Worm (Caenorhabditis elegans) whole organism, L3 larva: ENCODE results near the gene F37H8.6.

Experiments used
- ZK546.5 ChIP-seq: sonication (generic microtip); optimal IDR thresholded peaks from 2 replicates; lab custom pipeline; 2017; ENCODE audit warnings: missing biosample characterization, missing genetic modification characterization
- ama-1 ChIP-seq: fragments of 150-350 bp; optimal IDR thresholded peaks from 2 replicates; lab custom pipeline; 2018
- ceh-16 ChIP-seq: sonication (generic microtip); optimal IDR thresholded peaks from 2 replicates; lab custom pipeline; 2017; ENCODE audit warnings: missing biosample characterization, missing genetic modification characterization
- ceh-82 ChIP-seq: fragments of 150-350 bp; optimal IDR thresholded peaks from 2 replicates; lab custom pipeline; 2014; ENCODE audit warnings: missing biosample characterization, missing genetic modification characterization
- ceh-9 ChIP-seq: sonication (generic microtip); optimal IDR thresholded peaks from 2 replicates; lab custom pipeline; 2018; ENCODE audit warnings: missing biosample characterization, missing genetic modification characterization
- daf-12 ChIP-seq: fragments of 150-350 bp; optimal IDR thresholded peaks from 2 replicates; lab custom pipeline; 2014; ENCODE audit warnings: missing biosample characterization, missing genetic modification reagents, missing genetic modification characterization
- egl-27 ChIP-seq: sonication (generic microtip); optimal IDR thresholded peaks from 4 replicates; lab custom pipeline; 2017; ENCODE audit warnings: missing biosample characterization, missing genetic modification reagents, missing genetic modification characterization
- egl-5 ChIP-seq: fragments of 150-350 bp; optimal IDR thresholded peaks from 2 replicates; lab custom pipeline; 2017; ENCODE audit warnings: missing biosample characterization, missing genetic modification reagents, missing genetic modification characterization, inconsistent platforms
- elt-2 ChIP-seq: sonication (generic microtip); optimal IDR thresholded peaks from 2 replicates; lab custom pipeline; 2016; ENCODE audit warnings: missing genetic modification reagents, mild to moderate bottlenecking, missing genetic modification characterization, missing compliant biosample characterization
- elt-3 ChIP-seq, 3 experiments: fragments of 150-350 bp in 1 of 3; sonication (generic microtip) in 2 of 3; optimal IDR thresholded peaks; 2 replicates in 2 of 3; 4 replicates in 1 of 3; lab custom pipeline; 2014 to 2017; ENCODE audit warnings: missing biosample characterization in 3 of 3, missing genetic modification characterization in 3 of 3
- eor-1 ChIP-seq, 2 experiments: fragments of 150-350 bp; optimal IDR thresholded peaks; 2 replicates each; lab custom pipeline; 2014 to 2018; ENCODE audit warnings: missing biosample characterization in 2 of 2, missing genetic modification characterization in 2 of 2
- fkh-10 ChIP-seq: sonication (generic microtip); optimal IDR thresholded peaks from 2 replicates; lab custom pipeline; 2017; ENCODE audit warnings: missing biosample characterization, missing genetic modification reagents, missing genetic modification characterization
- fkh-2 ChIP-seq: fragments of 150-350 bp; optimal IDR thresholded peaks from 2 replicates; lab custom pipeline; 2014; ENCODE audit warnings: missing biosample characterization, missing genetic modification reagents, missing genetic modification characterization
- fos-1 ChIP-seq: fragments of 150-350 bp; optimal IDR thresholded peaks from 2 replicates; lab custom pipeline; 2014; ENCODE audit warnings: missing biosample characterization, missing genetic modification characterization
- jun-1 ChIP-seq: fragments of 150-350 bp; optimal IDR thresholded peaks from 2 replicates; lab custom pipeline; 2014; ENCODE audit warnings: missing biosample characterization, missing genetic modification reagents, missing genetic modification characterization
- lsy-12 ChIP-seq: sonication (generic microtip); optimal IDR thresholded peaks from 2 replicates; lab custom pipeline; 2016; ENCODE audit warnings: mild to moderate bottlenecking, missing genetic modification characterization, missing compliant biosample characterization
- mdl-1 ChIP-seq: fragments of 150-350 bp; optimal IDR thresholded peaks from 2 replicates; lab custom pipeline; 2014; ENCODE audit warnings: missing biosample characterization, missing genetic modification characterization
- mml-1 ChIP-seq: fragments of 150-350 bp; sonication (generic microtip); optimal IDR thresholded peaks from 3 replicates; lab custom pipeline; 2014; ENCODE audit warnings: missing biosample characterization, missing genetic modification characterization
- nfya-1 ChIP-seq: sonication (generic microtip); optimal IDR thresholded peaks from 2 replicates; lab custom pipeline; 2017; ENCODE audit warnings: missing genetic modification characterization, mild to moderate bottlenecking, missing compliant biosample characterization, antibody characterized with exemption, moderate library complexity; ENCODE audit not compliant: insufficient read depth
- nhr-12 ChIP-seq: fragments of 150-350 bp; optimal IDR thresholded peaks from 2 replicates; lab custom pipeline; 2014; ENCODE audit warnings: missing biosample characterization, missing genetic modification characterization
- nhr-23 ChIP-seq: fragments of 150-350 bp; optimal IDR thresholded peaks from 2 replicates; lab custom pipeline; 2014; ENCODE audit warnings: missing biosample characterization, missing genetic modification reagents, missing genetic modification characterization
- nhr-237 ChIP-seq: fragments of 150-350 bp; optimal IDR thresholded peaks from 2 replicates; lab custom pipeline; 2014; ENCODE audit warnings: missing biosample characterization, missing genetic modification characterization
- nhr-43 ChIP-seq: sonication (generic microtip); optimal IDR thresholded peaks from 2 replicates; lab custom pipeline; 2016; ENCODE audit warnings: mild to moderate bottlenecking, missing genetic modification characterization, missing compliant biosample characterization; ENCODE audit not compliant: poor library complexity, severe bottlenecking
- nhr-76 ChIP-seq: fragments of 150-350 bp; sonication (generic microtip); optimal IDR thresholded peaks from 5 replicates; lab custom pipeline; 2014; ENCODE audit warnings: missing biosample characterization, missing genetic modification characterization
- nhr-77 ChIP-seq: fragments of 150-350 bp; optimal IDR thresholded peaks from 2 replicates; lab custom pipeline; 2014; ENCODE audit warnings: missing biosample characterization, missing genetic modification characterization
- pha-4 ChIP-seq: fragments of 150-350 bp; optimal IDR thresholded peaks from 2 replicates; lab custom pipeline; 2014; ENCODE audit warnings: missing biosample characterization, missing genetic modification reagents, missing genetic modification characterization
- pqm-1 ChIP-seq: fragments of 150-350 bp; optimal IDR thresholded peaks from 2 replicates; lab custom pipeline; 2017; ENCODE audit warnings: missing biosample characterization, missing genetic modification characterization, inconsistent platforms
- sea-2 ChIP-seq: fragments of 150-350 bp; sonication (generic microtip); optimal IDR thresholded peaks from 4 replicates; lab custom pipeline; 2014; ENCODE audit warnings: missing biosample characterization, missing genetic modification reagents, missing genetic modification characterization
- skn-1 ChIP-seq: fragments of 150-350 bp; optimal IDR thresholded peaks from 2 replicates; lab custom pipeline; 2014; ENCODE audit warnings: missing biosample characterization, missing genetic modification characterization
- snpc-4 ChIP-seq: fragments of 150-350 bp; optimal IDR thresholded peaks from 2 replicates; lab custom pipeline; 2014; ENCODE audit warnings: missing biosample characterization, missing genetic modification characterization
- tbx-2 ChIP-seq: sonication (generic microtip); optimal IDR thresholded peaks from 2 replicates; lab custom pipeline; 2016; ENCODE audit warnings: mild to moderate bottlenecking, missing genetic modification characterization, missing compliant biosample characterization
- unc-39 ChIP-seq: sonication (generic microtip); optimal IDR thresholded peaks from 4 replicates; lab custom pipeline; 2017; ENCODE audit warnings: missing biosample characterization, missing genetic modification characterization
- zag-1 ChIP-seq: fragments of 150-350 bp; optimal IDR thresholded peaks from 2 replicates; lab custom pipeline; 2014; ENCODE audit warnings: missing biosample characterization, missing genetic modification characterization
- ztf-4 ChIP-seq: fragments of 150-350 bp; optimal IDR thresholded peaks from 2 replicates; lab custom pipeline; 2014; ENCODE audit warnings: missing biosample characterization, missing genetic modification characterization

The F37H8.6 gene

DNA sequence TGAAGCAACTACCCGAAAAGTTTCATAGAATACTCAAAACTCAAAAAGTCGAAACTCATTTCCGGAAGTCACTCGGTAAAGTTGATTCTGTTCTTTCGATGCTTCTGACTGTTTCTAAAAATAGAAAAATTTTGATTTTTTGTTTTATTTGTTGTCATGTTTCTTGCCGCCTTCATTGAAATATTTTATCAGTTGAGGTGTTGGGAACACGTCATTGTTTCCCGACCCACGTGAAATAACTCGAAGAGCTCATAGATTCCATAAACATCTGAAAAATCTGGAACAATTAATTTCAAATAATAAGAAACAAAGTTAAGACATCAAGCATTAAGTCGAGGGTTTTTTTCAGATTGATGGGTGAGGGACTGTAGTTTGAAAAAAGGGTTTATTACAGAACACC is 22.3 kb downstream of the F37H8.6 start:
- TF ChIP-seq elt-3 (tag; optimal IDR thresholded peaks at IDR 0.05; lab: Kevin White, UChicago) = no peak
- TF ChIP-seq elt-2 (tag; lab: Kevin White, UChicago) = peak; percentile 71

DNA sequence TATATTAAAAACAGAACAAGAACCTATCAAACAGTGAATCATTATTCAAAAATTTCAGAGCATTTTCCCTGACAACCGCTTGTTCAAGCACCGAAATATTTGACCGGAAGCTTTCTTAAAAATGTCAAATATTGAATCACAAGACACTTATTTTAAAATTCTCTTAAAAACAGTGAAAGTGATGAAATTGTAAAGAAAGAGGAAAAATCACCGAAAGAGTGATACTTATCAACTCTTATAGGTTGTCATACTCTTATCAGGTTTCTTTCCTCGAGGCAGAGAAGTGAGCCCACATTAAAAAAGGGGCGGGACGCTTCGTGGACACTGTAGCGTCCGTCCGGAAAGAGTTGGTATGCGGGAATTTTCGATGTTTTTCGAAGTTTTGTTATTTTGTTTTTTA is 23.5 kb downstream of the F37H8.6 start:
- TF ChIP-seq nhr-237 (no peak), egl-27 (tag; lab: Kevin White, UChicago) (no peak), eor-1 (tag; optimal IDR thresholded peaks at IDR 0.05; lab: Kevin White, UChicago) (no peak), fkh-2 (no peak), nhr-76 (tag; lab: Kevin White, UChicago) (no peak), tbx-2 (tag; lab: Kevin White, UChicago) (no peak), nhr-77 (tag; lab: Kevin White, UChicago) (no peak), nhr-12 (tag; lab: Kevin White, UChicago) (no peak), jun-1 (tag; lab: Kevin White, UChicago) (peak; percentile 40), nhr-43 (tag; lab: Kevin White, UChicago) (no peak), ztf-4 (tag; lab: Kevin White, UChicago) (no peak), skn-1 (tag; lab: Kevin White, UChicago) (peak; percentile 18), mdl-1 (tag; lab: Kevin White, UChicago) (no peak), pha-4 (peak; percentile 48), elt-2 (tag; lab: Kevin White, UChicago) (peak; percentile 91)

DNA sequence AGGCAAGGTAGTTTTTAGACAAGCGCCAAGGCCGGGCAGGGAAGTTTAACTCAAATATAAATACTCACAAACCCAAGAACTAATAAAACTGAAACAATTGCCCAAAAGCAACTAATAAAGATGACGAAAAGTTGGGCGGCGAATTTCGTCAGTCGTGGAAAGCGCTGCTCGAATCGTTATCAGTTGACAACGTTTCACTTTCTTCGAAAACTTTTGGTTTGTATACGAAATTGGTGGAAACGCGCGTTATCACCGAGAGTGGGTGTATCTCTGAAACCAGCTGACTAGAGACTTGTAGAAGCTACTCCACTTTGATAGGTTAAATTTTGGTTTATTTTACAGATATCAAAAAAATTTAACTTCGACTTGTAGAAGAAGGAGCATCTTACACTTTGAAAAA is 24.2 kb downstream of the F37H8.6 start:
- TF ChIP-seq sea-2 (GFP tag; lab: Kevin White, UChicago) (no peak), egl-27 (tag; lab: Kevin White, UChicago) (no peak), fkh-2 (no peak), ztf-4 (tag; lab: Kevin White, UChicago) (no peak), nfya-1 (tag; lab: Kevin White, UChicago) (no peak), ceh-9 (tag; lab: Kevin White, UChicago) (no peak), fos-1 (tag; lab: Kevin White, UChicago) (no peak), elt-2 (tag; lab: Kevin White, UChicago) (peak; percentile 83)
- TF ChIP-seq, all 47 proteins: peak for 1

DNA sequence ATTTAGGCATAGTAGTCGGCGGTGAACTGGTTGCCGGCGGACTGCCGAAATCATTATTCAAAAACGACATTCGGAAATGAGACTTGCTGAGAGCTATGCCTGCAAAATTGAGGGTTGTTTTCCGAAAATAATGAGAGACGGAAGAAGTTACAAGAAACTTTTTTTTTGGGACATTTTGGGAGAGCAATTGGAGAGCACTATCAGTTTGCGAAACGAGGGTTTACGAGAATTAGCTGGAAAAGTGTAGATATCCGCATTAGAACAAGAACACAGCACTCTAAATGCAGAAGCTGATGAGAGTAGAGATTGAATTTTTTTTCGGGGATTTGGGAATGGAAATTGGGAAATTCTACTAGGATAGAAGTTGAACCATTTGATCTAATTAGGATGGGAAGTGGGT is 24.8 kb downstream of the F37H8.6 start, which contains the start of gene pqm-1:
Gene pqm-1 (minus strand): TSS at position 101 of the 400 bp plus-strand sequence.
- TF ChIP-seq egl-27 (tag; lab: Kevin White, UChicago) = no peak
- TF ChIP-seq egl-5 = peak; percentile 3
- no peak for TF ChIP-seq nhr-43 (tag; lab: Kevin White, UChicago)
- TF ChIP-seq elt-3 (tag; optimal IDR thresholded peaks at IDR 0.05; lab: Kevin White, UChicago) = no peak

DNA sequence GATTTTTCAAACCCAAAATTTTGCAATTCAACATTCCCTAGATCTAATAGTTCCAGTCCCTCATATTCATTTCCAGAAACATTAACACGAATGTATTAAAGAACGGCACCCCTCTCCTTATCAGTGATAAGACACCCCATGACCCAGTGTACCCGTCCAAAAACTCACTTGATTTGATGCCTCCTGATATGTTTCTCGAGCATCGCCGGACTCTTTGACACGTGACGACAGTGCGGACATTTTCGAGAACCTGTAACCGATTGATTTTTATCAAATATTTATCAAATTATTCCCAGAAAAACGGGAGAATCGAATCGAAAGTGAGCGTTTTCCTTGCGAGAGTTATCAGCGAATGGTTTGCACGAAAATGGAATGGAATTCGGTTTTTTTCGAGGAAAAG is 26.3 kb downstream of the F37H8.6 start:
- no peak for TF ChIP-seq tbx-2 (tag; lab: Kevin White, UChicago)
- TF ChIP-seq fkh-10 (GFP tag; lab: Kevin White, UChicago) = no peak
- TF ChIP-seq ZK546.5 (tag; lab: Kevin White, UChicago) = no peak
- no peak for TF ChIP-seq sea-2 (GFP tag; lab: Kevin White, UChicago)
- no peak for TF ChIP-seq daf-12 (tag; lab: Kevin White, UChicago)
- no peak for TF ChIP-seq mml-1
- TF ChIP-seq lsy-12 (tag; lab: Kevin White, UChicago) = no peak
- no peak for TF ChIP-seq nfya-1 (tag; lab: Kevin White, UChicago)
- TF ChIP-seq nhr-43 (tag; lab: Kevin White, UChicago) = no peak
- TF ChIP-seq nhr-237 = no peak
- TF ChIP-seq nhr-76 (tag; lab: Kevin White, UChicago) = no peak
- no peak for TF ChIP-seq unc-39
- TF ChIP-seq jun-1 (tag; lab: Kevin White, UChicago) = peak; percentile 35
- no peak for TF ChIP-seq snpc-4 (tag; lab: Kevin White, UChicago)
- TF ChIP-seq ceh-82 (tag; lab: Kevin White, UChicago) = no peak
- TF ChIP-seq ceh-16 (tag; lab: Kevin White, UChicago) = no peak
- no peak for TF ChIP-seq pqm-1 (tag; lab: Kevin White, UChicago)
- no peak for TF ChIP-seq nhr-12 (tag; lab: Kevin White, UChicago)
- TF ChIP-seq zag-1 = no peak
- TF ChIP-seq ama-1 = no peak
- TF ChIP-seq nhr-23 = no peak
- TF ChIP-seq elt-2 (tag; lab: Kevin White, UChicago) = peak; percentile 98
- peak; percentile 69 for TF ChIP-seq pha-4
